Worm (Caenorhabditis elegans) whole organism, L2 larva: ENCODE measurements around the gene cyb-1.

Experiments
- ZK546.5 ChIP-seq: sonication (generic microtip); optimal IDR thresholded peaks from 2 replicates; lab custom pipeline; 2017; ENCODE audit warnings: missing biosample characterization, missing genetic modification characterization
- ceh-82 ChIP-seq: fragments of 150-350 bp; optimal IDR thresholded peaks from 2 replicates; lab custom pipeline; 2014; ENCODE audit warnings: missing biosample characterization, missing genetic modification characterization
- fos-1 ChIP-seq: fragments of 150-350 bp; optimal IDR thresholded peaks from 2 replicates; lab custom pipeline; 2014; ENCODE audit warnings: missing biosample characterization, missing genetic modification characterization
- lin-13 ChIP-seq: fragments of 150-350 bp; optimal IDR thresholded peaks from 2 replicates; lab custom pipeline; 2014; ENCODE audit warnings: missing biosample characterization, missing genetic modification reagents, missing genetic modification characterization
- nhr-12 ChIP-seq: fragments of 150-350 bp; optimal IDR thresholded peaks from 2 replicates; lab custom pipeline; 2014; ENCODE audit warnings: missing biosample characterization, missing genetic modification characterization
- nhr-237 ChIP-seq: fragments of 150-350 bp; optimal IDR thresholded peaks from 2 replicates; lab custom pipeline; 2014; ENCODE audit warnings: missing biosample characterization, missing genetic modification characterization
- nhr-77 ChIP-seq: fragments of 150-350 bp; optimal IDR thresholded peaks from 2 replicates; lab custom pipeline; 2014; ENCODE audit warnings: missing biosample characterization, missing genetic modification characterization
- unc-62 ChIP-seq: fragments of 150-350 bp; optimal IDR thresholded peaks from 2 replicates; lab custom pipeline; 2014; ENCODE audit warnings: missing biosample characterization, missing genetic modification reagents, missing genetic modification characterization

DNA sequence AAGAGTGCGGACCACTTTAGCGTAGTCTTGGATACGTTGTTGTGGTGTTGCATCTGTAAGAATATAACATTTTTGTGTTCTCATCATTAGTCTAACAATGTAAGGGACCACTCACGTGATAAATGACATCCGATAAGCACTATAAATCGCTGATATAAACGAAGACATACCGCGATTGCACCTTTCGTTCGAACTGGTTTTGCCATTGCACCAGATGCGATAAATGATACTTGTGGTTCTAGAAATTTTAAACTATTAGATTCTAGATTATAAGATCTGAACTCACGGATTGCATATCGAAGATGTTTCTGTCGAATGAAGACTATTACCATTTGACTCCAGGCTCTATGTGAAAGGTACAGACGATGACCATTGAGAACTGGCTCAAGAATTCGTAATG is 36.3 kb downstream of the cyb-1 start:
- TF ChIP-seq nhr-12 (tag; lab: Kevin White, UChicago): no peak
- no peak for TF ChIP-seq ZK546.5 (tag; lab: Kevin White, UChicago)
- TF ChIP-seq nhr-237 (tag; lab: Kevin White, UChicago): no peak
- TF ChIP-seq ceh-82: no peak
- no peak for TF ChIP-seq fos-1
- no peak for TF ChIP-seq nhr-77 (tag; lab: Kevin White, UChicago)
- no peak for TF ChIP-seq unc-62 (GFP tag; lab: Kevin White, UChicago)
- no peak for TF ChIP-seq lin-13
